Fruit fly (Drosophila melanogaster) whole organism, embryonic: ENCODE data around the gene Sps2.

ENCODE experiments used
- Atf-2 ChIP-seq: fragments of 200-800 bp; sonication (Bioruptor generic); optimal IDR thresholded peaks from 2 replicates; lab custom pipeline; 2016; ENCODE audit warnings: missing biosample characterization, missing genetic modification characterization
- Awh ChIP-seq: fragments of 200-800 bp; sonication (Bioruptor generic); IDR thresholded peaks from 2 replicates; pipeline ENCODE4, ENCODE4 v1.3.6; 2022; ENCODE audit warnings: missing biosample characterization, missing genetic modification characterization
- Blimp-1 ChIP-seq: fragments of 200-800 bp; sonication (Bioruptor generic); optimal IDR thresholded peaks from 3 replicates; lab custom pipeline; 2018; ENCODE audit warnings: missing biosample characterization, missing genetic modification characterization, mild to moderate bottlenecking, moderate library complexity, missing genetic modification reagents
- CG10267 ChIP-seq: fragments of 200-800 bp; sonication (Bioruptor generic); optimal IDR thresholded peaks from 2 replicates; lab custom pipeline; 2018; ENCODE audit warnings: missing biosample characterization, mild to moderate bottlenecking, missing genetic modification characterization, moderate library complexity
- CG10979 ChIP-seq: fragments of 200-800 bp; sonication (Bioruptor generic); optimal IDR thresholded peaks from 2 replicates; lab custom pipeline; 2018; ENCODE audit warnings: missing biosample characterization, mild to moderate bottlenecking, missing genetic modification characterization, moderate library complexity
- CG13287 ChIP-seq: fragments of 200-800 bp; sonication (Bioruptor generic); IDR thresholded peaks from 2 replicates; pipeline ENCODE4 v1.3.6; 2022; ENCODE audit warnings: missing biosample characterization, missing genetic modification characterization; ENCODE audit not compliant: partially characterized antibody
- CG14014 ChIP-seq: fragments of 200-800 bp; sonication (Bioruptor generic); IDR thresholded peaks from 2 replicates; pipeline ENCODE4 v1.3.6; 2022; ENCODE audit warnings: missing biosample characterization, missing genetic modification characterization
- CG14667 ChIP-seq: fragments of 200-800 bp; sonication (Bioruptor generic); IDR thresholded peaks from 2 replicates; pipeline ENCODE4 v1.3.6; 2022; ENCODE audit warnings: missing biosample characterization, missing genetic modification characterization
- CG14860 ChIP-seq: fragments of 200-800 bp; sonication (Bioruptor generic); IDR thresholded peaks from 3 replicates; pipeline ENCODE4 v1.3.6; 2022; ENCODE audit warnings: missing biosample characterization, missing genetic modification characterization; ENCODE audit not compliant: partially characterized antibody
- CG1529 ChIP-seq: fragments of 200-800 bp; sonication (Bioruptor generic); optimal IDR thresholded peaks from 3 replicates; lab custom pipeline; 2018; ENCODE audit warnings: missing biosample characterization, missing genetic modification characterization
- CG17361 ChIP-seq: fragments of 200-800 bp; sonication (Bioruptor generic); IDR thresholded peaks from 3 replicates; pipeline ENCODE4 v1.3.6; 2022; ENCODE audit warnings: missing biosample characterization, missing genetic modification characterization
- CG18476 ChIP-seq: fragments of 200-800 bp; sonication (Bioruptor generic); optimal IDR thresholded peaks from 2 replicates; lab custom pipeline; 2016; ENCODE audit warnings: missing biosample characterization, mild to moderate bottlenecking, missing genetic modification characterization
- CG2120 ChIP-seq: fragments of 200-800 bp; sonication (Bioruptor generic); optimal IDR thresholded peaks from 3 replicates; lab custom pipeline; 2016; ENCODE audit warnings: missing biosample characterization, missing genetic modification characterization
- CG2129 ChIP-seq: fragments of 200-800 bp; sonication (Bioruptor generic); IDR thresholded peaks from 2 replicates; pipeline ENCODE4 v1.3.6; 2022; ENCODE audit warnings: missing biosample characterization, missing genetic modification characterization; ENCODE audit not compliant: partially characterized antibody
- CG6254 ChIP-seq: fragments of 200-800 bp; sonication (Bioruptor generic); optimal IDR thresholded peaks from 3 replicates; lab custom pipeline; 2017; ENCODE audit warnings: mild to moderate bottlenecking, missing biosample characterization, missing genetic modification reagents, missing genetic modification characterization
- CG6654 ChIP-seq: fragments of 200-800 bp; sonication (Bioruptor generic); optimal IDR thresholded peaks from 2 replicates; lab custom pipeline; 2017; ENCODE audit warnings: missing biosample characterization, mild to moderate bottlenecking, missing genetic modification characterization
- CG7271 ChIP-seq: fragments of 200-800 bp; sonication (Bioruptor generic); optimal IDR thresholded peaks from 2 replicates; lab custom pipeline; 2018; ENCODE audit warnings: missing biosample characterization, mild to moderate bottlenecking, missing genetic modification characterization, moderate library complexity
- CG7372 ChIP-seq: fragments of 200-800 bp; sonication (Bioruptor generic); IDR thresholded peaks from 2 replicates; pipeline ENCODE4 v1.3.6; 2022; ENCODE audit warnings: missing biosample characterization, missing genetic modification characterization
- CG8478 ChIP-seq: fragments of >200 bp; optimal IDR thresholded peaks from 2 replicates; lab custom pipeline; 2018
- CG9797 ChIP-seq: fragments of 200-800 bp; sonication (Bioruptor generic); optimal IDR thresholded peaks from 3 replicates; lab custom pipeline; 2018; ENCODE audit warnings: missing biosample characterization, mild to moderate bottlenecking, missing genetic modification characterization
- Camta ChIP-seq: fragments of 200-800 bp; sonication (Bioruptor generic); optimal IDR thresholded peaks from 2 replicates; lab custom pipeline; 2016; ENCODE audit warnings: missing biosample characterization, missing genetic modification characterization
- Dfd ChIP-seq, 2 experiments: fragments of >200 bp; optimal IDR thresholded peaks; 2 replicates each; lab custom pipeline; 2017; ENCODE audit warnings: missing biosample characterization in 2 of 2, missing genetic modification characterization in 2 of 2
- Fer2 ChIP-seq: fragments of 200-800 bp; sonication (Bioruptor generic); optimal IDR thresholded peaks from 2 replicates; lab custom pipeline; 2018; ENCODE audit warnings: missing biosample characterization, mild to moderate bottlenecking, missing genetic modification characterization, moderate library complexity
- HHEX ChIP-seq: fragments of 200-800 bp; sonication (Bioruptor generic); optimal IDR thresholded peaks from 3 replicates; lab custom pipeline; 2017; ENCODE audit warnings: missing biosample characterization, mild to moderate bottlenecking, missing genetic modification characterization, missing genetic modification reagents
- Hmr ChIP-seq: fragments of 200-800 bp; sonication (Bioruptor generic); optimal IDR thresholded peaks from 3 replicates; lab custom pipeline; 2017; ENCODE audit warnings: mild to moderate bottlenecking, missing biosample characterization, missing genetic modification reagents, missing genetic modification characterization
- Lim3 ChIP-seq: fragments of 200-800 bp; sonication (Bioruptor generic); IDR thresholded peaks from 2 replicates; pipeline ENCODE4 v1.3.6; 2022; ENCODE audit warnings: missing biosample characterization, missing genetic modification characterization
- Nf-YA ChIP-seq: fragments of 200-800 bp; sonication (Bioruptor generic); IDR thresholded peaks from 2 replicates; pipeline ENCODE4 v1.3.6; 2022; ENCODE audit warnings: missing biosample characterization, missing genetic modification characterization
- Sry-δ ChIP-seq: fragments of 200-800 bp; sonication (Bioruptor generic); optimal IDR thresholded peaks from 2 replicates; lab custom pipeline; 2016; ENCODE audit warnings: missing biosample characterization, missing genetic modification characterization
- Stat92E ChIP-seq, 3 experiments: fragments of >200 bp in 2 of 3; fragments of 200-800 bp in 1 of 3; sonication (Bioruptor generic) in 1 of 3; optimal IDR thresholded peaks; 2 replicates each; lab custom pipeline; 2017 to 2019; ENCODE audit warnings: missing biosample characterization in 3 of 3, missing genetic modification characterization in 3 of 3, mild to moderate bottlenecking in 1 of 3, moderate library complexity in 1 of 3
- TFAM ChIP-seq: fragments of 200-800 bp; sonication (Bioruptor generic); optimal IDR thresholded peaks from 2 replicates; lab custom pipeline; 2017; ENCODE audit warnings: missing biosample characterization, missing genetic modification characterization, inconsistent platforms
- Xbp1 ChIP-seq: fragments of 200-800 bp; sonication (Bioruptor generic); optimal IDR thresholded peaks from 3 replicates; lab custom pipeline; 2016; ENCODE audit warnings: missing biosample characterization, mild to moderate bottlenecking, missing genetic modification characterization
- YL-1 ChIP-seq: fragments of 200-800 bp; sonication (Bioruptor generic); optimal IDR thresholded peaks from 3 replicates; lab custom pipeline; 2017; ENCODE audit warnings: missing biosample characterization, mild to moderate bottlenecking, missing genetic modification characterization
- ase ChIP-seq: fragments of 200-800 bp; sonication (Bioruptor generic); IDR thresholded peaks from 3 replicates; pipeline ENCODE4 v1.3.6; 2022; ENCODE audit warnings: missing biosample characterization, missing genetic modification characterization
- bab2 ChIP-seq: fragments of 200-800 bp; sonication (Bioruptor generic); optimal IDR thresholded peaks from 2 replicates; lab custom pipeline; 2016; ENCODE audit warnings: missing biosample characterization, missing genetic modification characterization
- bcd ChIP-seq: fragments of 200-800 bp; sonication (Bioruptor generic); optimal IDR thresholded peaks from 2 replicates; lab custom pipeline; 2017; ENCODE audit warnings: missing biosample characterization, mild to moderate bottlenecking, missing genetic modification characterization
- bsh ChIP-seq, 2 experiments: fragments of 200-800 bp; sonication (Bioruptor generic); optimal IDR thresholded peaks; 2 replicates each; lab custom pipeline; 2017 to 2018; ENCODE audit warnings: mild to moderate bottlenecking in 2 of 2, missing biosample characterization in 2 of 2, missing genetic modification characterization in 2 of 2, moderate library complexity in 1 of 2
- btn ChIP-seq: fragments of 200-800 bp; sonication (Bioruptor generic); optimal IDR thresholded peaks from 2 replicates; lab custom pipeline; 2016; ENCODE audit warnings: missing biosample characterization, missing genetic modification characterization
- ci ChIP-seq: fragments of 200-800 bp; sonication (Bioruptor generic); IDR thresholded peaks from 3 replicates; pipeline ENCODE4 v1.3.6; 2022; ENCODE audit warnings: missing biosample characterization, missing genetic modification characterization
- croc ChIP-seq: fragments of 200-800 bp; sonication (Bioruptor generic); conservative IDR thresholded peaks from 3 replicates; pipeline ENCODE4 v1.3.6; 2022; ENCODE audit warnings: missing biosample characterization, missing genetic modification characterization
- dmrt99B ChIP-seq: fragments of 200-800 bp; sonication (Bioruptor generic); optimal IDR thresholded peaks from 2 replicates; lab custom pipeline; 2018; ENCODE audit warnings: missing biosample characterization, mild to moderate bottlenecking, missing genetic modification characterization, moderate library complexity
- en ChIP-seq: fragments of 200-800 bp; sonication (Bioruptor generic); optimal IDR thresholded peaks from 2 replicates; lab custom pipeline; 2016; ENCODE audit warnings: missing biosample characterization, missing genetic modification characterization
- hbn ChIP-seq: fragments of 200-800 bp; sonication (Bioruptor generic); IDR thresholded peaks from 2 replicates; pipeline ENCODE4 v1.3.6; 2022; ENCODE audit warnings: missing biosample characterization, missing genetic modification characterization; ENCODE audit not compliant: partially characterized antibody
- her ChIP-seq: fragments of 200-800 bp; sonication (Bioruptor generic); optimal IDR thresholded peaks from 2 replicates; lab custom pipeline; 2016; ENCODE audit warnings: missing biosample characterization, missing genetic modification characterization
- nau ChIP-seq: fragments of 200-800 bp; sonication (Bioruptor generic); optimal IDR thresholded peaks from 3 replicates; lab custom pipeline; 2017; ENCODE audit warnings: missing biosample characterization, mild to moderate bottlenecking, missing genetic modification characterization, missing genetic modification reagents
- peb ChIP-seq: fragments of 200-800 bp; sonication (Bioruptor generic); IDR thresholded peaks from 2 replicates; pipeline ENCODE4 v1.3.6; 2022; ENCODE audit warnings: missing biosample characterization, missing genetic modification characterization
- phol ChIP-seq: fragments of 200-800 bp; sonication (Bioruptor generic); optimal IDR thresholded peaks from 3 replicates; lab custom pipeline; 2018; ENCODE audit warnings: missing biosample characterization, mild to moderate bottlenecking, missing genetic modification characterization, moderate library complexity
- pita ChIP-seq: fragments of 200-800 bp; sonication (Bioruptor generic); optimal IDR thresholded peaks from 2 replicates; lab custom pipeline; 2017; ENCODE audit warnings: missing biosample characterization, mild to moderate bottlenecking, missing genetic modification characterization
- row ChIP-seq: fragments of 200-800 bp; sonication (Bioruptor generic); IDR thresholded peaks from 3 replicates; pipeline ENCODE4 v1.3.6; 2022; ENCODE audit warnings: missing biosample characterization, missing genetic modification characterization
- seq ChIP-seq: fragments of 200-800 bp; sonication (Bioruptor generic); IDR thresholded peaks from 2 replicates; pipeline ENCODE4 v1.3.6; 2022; ENCODE audit warnings: missing biosample characterization, missing genetic modification characterization
- sim ChIP-seq: fragments of 200-800 bp; sonication (Bioruptor generic); IDR thresholded peaks from 2 replicates; pipeline ENCODE4 v1.3.6; 2022; ENCODE audit warnings: missing biosample characterization, missing genetic modification characterization
- zf30C ChIP-seq: fragments of 200-800 bp; sonication (Bioruptor generic); optimal IDR thresholded peaks from 3 replicates; lab custom pipeline; 2018; ENCODE audit warnings: missing biosample characterization, mild to moderate bottlenecking, missing genetic modification characterization

The Sps2 gene

dm6 chr2L:10356508-10356907, 14.1 kb downstream of the Sps2 start, which contains the start of the genes CtsL4 and ClpP (continued):
- peak; percentile 26; the same call in 1 of the 3 replicates for TF ChIP-seq ase (GFP tag; lab: Robert Waterston, UW)
- TF ChIP-seq CG10979 (tag; lab: Kevin White, UChicago), result peak; percentile 28
- TF ChIP-seq her (GFP tag; lab: Kevin White, UChicago), result peak; percentile 32
- TF ChIP-seq row (GFP tag; lab: Robert Waterston, UW), result peak; percentile 86
- no peak for TF ChIP-seq CG14014 (GFP tag; lab: Robert Waterston, UW)
- no peak for TF ChIP-seq dmrt99B
- TF ChIP-seq TFAM (GFP tag; lab: Kevin White, UChicago), result no peak
- no peak for TF ChIP-seq peb (GFP tag; lab: Robert Waterston, UW)
- peak; percentile 27 for TF ChIP-seq HHEX (GFP tag; lab: Kevin White, UChicago)
- no peak for TF ChIP-seq Lim3 (GFP tag; lab: Robert Waterston, UW)
- TF ChIP-seq hbn (GFP tag; lab: Robert Waterston, UW), result no peak
- no peak for TF ChIP-seq CG14860 (GFP tag; lab: Robert Waterston, UW)
- peak; percentile 49; the same call in 1 of the 3 replicates for TF ChIP-seq ci (GFP tag; lab: Robert Waterston, UW)
- TF ChIP-seq CG1529 (GFP tag; lab: Kevin White, UChicago), result no peak
- no peak for TF ChIP-seq seq (GFP tag; lab: Robert Waterston, UW)
- no peak for TF ChIP-seq CG7372
- TF ChIP-seq Camta (GFP tag; lab: Kevin White, UChicago), result peak; percentile 4
- TF ChIP-seq Hmr (GFP tag; lab: Kevin White, UChicago), result no peak
- TF ChIP-seq CG17361 (GFP tag; lab: Robert Waterston, UW), result peak; percentile 76; the same call in 2 of the 3 replicates
- TF ChIP-seq CG18476, result no peak
- TF ChIP-seq Dfd (GFP tag; optimal IDR thresholded peaks at IDR 0.05; lab: Kevin White, UChicago), result no peak
- TF ChIP-seq CG13287, result peak; percentile 33; the same call in 1 of the 2 replicates
- TF ChIP-seq CG14667, result peak; percentile 85
- TF ChIP-seq Nf-YA, result no peak
- peak; percentile 43 for TF ChIP-seq Sry-δ (GFP tag; lab: Kevin White, UChicago)
- TF ChIP-seq en (GFP tag; lab: Kevin White, UChicago), result no peak
- TF ChIP-seq bsh (GFP tag; optimal IDR thresholded peaks at IDR 0.05; lab: Kevin White, UChicago), result peak in 1 of 2 experiments; percentile 33
- TF ChIP-seq YL-1 (GFP tag; lab: Kevin White, UChicago), result peak; percentile 53
- TF ChIP-seq Fer2 (tag; lab: Kevin White, UChicago), result no peak
- no peak for TF ChIP-seq Stat92E (GFP tag; optimal IDR thresholded peaks at IDR 0.05; lab: Kevin White, UChicago)
- peak; percentile 60 for TF ChIP-seq phol
- TF ChIP-seq Awh (GFP tag; lab: Robert Waterston, UW), result no peak
- TF ChIP-seq CG7271 (tag; lab: Kevin White, UChicago), result peak; percentile 8
- no peak for TF ChIP-seq zf30C
- no peak for TF ChIP-seq CG6654 (GFP tag; lab: Kevin White, UChicago)
- TF ChIP-seq Xbp1, result peak; percentile 71
- no peak for TF ChIP-seq btn
- no peak for TF ChIP-seq nau
- no peak for TF ChIP-seq bcd (GFP tag; lab: Kevin White, UChicago)
- TF ChIP-seq Blimp-1 (GFP tag; lab: Kevin White, UChicago), result no peak
- peak; percentile 1 for TF ChIP-seq CG9797 (GFP tag; lab: Kevin White, UChicago)
- no peak for TF ChIP-seq pita (GFP tag; lab: Kevin White, UChicago)
- no peak for TF ChIP-seq CG2129 (GFP tag; lab: Robert Waterston, UW)
- TF ChIP-seq CG6254 (GFP tag; lab: Kevin White, UChicago), result no peak
- TF ChIP-seq bab2 (GFP tag; lab: Kevin White, UChicago), result no peak
- no peak for TF ChIP-seq Atf-2 (GFP tag; lab: Kevin White, UChicago)
- peak; percentile 32 for TF ChIP-seq CG10267 (tag; lab: Kevin White, UChicago)
- TF ChIP-seq croc (GFP tag; lab: Robert Waterston, UW), result no peak; the same call in 2 of the 3 replicates
- TF ChIP-seq CG8478 (lab: Kevin White, UChicago), result no peak
- no peak for TF ChIP-seq sim (GFP tag; lab: Robert Waterston, UW)
- TF ChIP-seq CG2120, result peak; percentile 64
